Worm (Caenorhabditis elegans) whole organism, mixed stage, embryonic: Measurements from ENCODE around the gene dpy-19.

Source experiments
- M03D4.4 ChIP-seq: sonication (generic microtip); optimal IDR thresholded peaks from 2 replicates; lab custom pipeline; 2017; ENCODE audit warnings: mild to moderate bottlenecking, missing genetic modification characterization, missing compliant biosample characterization
- elt-1 ChIP-seq: sonication (generic microtip); optimal IDR thresholded peaks from 2 replicates; lab custom pipeline; 2017; ENCODE audit warnings: missing genetic modification characterization, mild to moderate bottlenecking, missing compliant biosample characterization, antibody characterized with exemption, moderate library complexity, borderline replicate concordance; ENCODE audit not compliant: insufficient read depth
- lin-13 ChIP-seq: fragments of 150-350 bp; optimal IDR thresholded peaks from 2 replicates; lab custom pipeline; 2014; ENCODE audit warnings: missing biosample characterization, missing genetic modification characterization
- nhr-237 ChIP-seq: fragments of 150-350 bp; optimal IDR thresholded peaks from 2 replicates; lab custom pipeline; 2014; ENCODE audit warnings: missing biosample characterization, missing genetic modification characterization

DNA sequence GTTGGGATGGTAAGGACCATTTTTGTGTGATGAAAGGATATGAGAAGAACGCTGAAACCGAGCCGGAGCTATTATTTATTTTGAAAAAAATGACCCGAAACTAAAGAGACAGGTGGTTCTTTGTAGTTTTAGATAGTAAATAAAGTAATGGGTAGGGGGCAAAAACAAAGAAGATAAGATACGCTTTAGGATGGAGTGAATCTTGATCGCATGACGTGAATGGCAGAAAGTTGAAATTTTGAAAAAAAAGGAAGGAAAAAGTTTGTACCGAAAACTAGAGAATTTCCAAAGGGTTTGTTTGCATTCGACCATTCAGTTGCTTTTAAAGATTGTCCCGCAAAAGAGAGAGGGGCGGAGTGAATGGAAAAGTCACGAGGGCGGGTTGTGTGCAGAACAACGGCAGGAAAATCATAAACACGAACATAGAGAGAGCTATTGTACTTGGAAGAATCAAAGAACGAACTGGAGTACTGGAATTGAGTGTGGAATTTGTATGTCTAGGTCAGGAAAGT lies 13.4 kb downstream of the dpy-19 start, which contains the start of gene F22B7.9:
- no peak for TF ChIP-seq lin-13 (tag; lab: Kevin White, UChicago)
- no peak for TF ChIP-seq M03D4.4 (tag; lab: Kevin White, UChicago)
- no peak for TF ChIP-seq nhr-237 (tag; lab: Kevin White, UChicago)
- TF ChIP-seq elt-1 (tag; lab: Kevin White, UChicago), result no peak
